1 fruit fly cellular context compared by ENCODE assay signal in genomic region chr2L:6673211-6674012, dm6.
TF ChIP-seq lines count a peak whose summit lies in the region.

Gene Spn27A (minus strand): TSS chr2L:6673347.

TF ChIP-seq in whole organism, embryonic, 481 proteins besides CTCF, POLR2A, EP300 and RAD21 (continued from another document):
- TF ChIP-seq dan (GFP tag; IDR thresholded peaks at IDR 0.05; lab: Robert Waterston, UW) (no peak), jing (GFP tag; optimal IDR thresholded peaks at IDR 0.05; lab: Kevin White, UChicago) (peak; percentile 51), CG12104 (GFP tag; optimal IDR thresholded peaks at IDR 0.05; lab: Kevin White, UChicago) (peak; percentile 56), C15 (GFP tag; IDR thresholded peaks at IDR 0.05; lab: Robert Waterston, UW) (no peak), CG13775 (GFP tag; optimal IDR thresholded peaks at IDR 0.05; lab: Kevin White, UChicago) (peak; percentile 56), CG31224 (GFP tag; IDR thresholded peaks at IDR 0.05; lab: Robert Waterston, UW) (no peak), CG15601 (tag; optimal IDR thresholded peaks at IDR 0.05; lab: Kevin White, UChicago) (peak; percentile 62), CG9437 (GFP tag; optimal IDR thresholded peaks at IDR 0.05; lab: Kevin White, UChicago) (peak; percentile 56), emc (GFP tag; optimal IDR thresholded peaks at IDR 0.05; lab: Kevin White, UChicago) (no peak), CG11695 (GFP tag; IDR thresholded peaks at IDR 0.05; lab: Robert Waterston, UW) (0 out of 3 replicates have a peak, but pooled peaks have one; percentile 19), CG10543 (GFP tag; optimal IDR thresholded peaks at IDR 0.05; lab: Kevin White, UChicago) (peak; percentile 23), kni (GFP tag; optimal IDR thresholded peaks at IDR 0.05; lab: Kevin White, UChicago) (no peak), crc (GFP tag; optimal IDR thresholded peaks at IDR 0.05; lab: Kevin White, UChicago) (peak; percentile 37), row (GFP tag; IDR thresholded peaks at IDR 0.05; lab: Robert Waterston, UW) (peak; percentile 59; the same call in 2 of the 3 replicates), CG12942 (GFP tag; optimal IDR thresholded peaks at IDR 0.05; lab: Kevin White, UChicago) (peak; percentile 36), D (optimal IDR thresholded peaks at IDR 0.05; lab: Kevin White, UChicago) (no peak), D (GFP tag; optimal IDR thresholded peaks at IDR 0.05; lab: Kevin White, UChicago) (peak; percentile 60), Hmr (GFP tag; optimal IDR thresholded peaks at IDR 0.05; lab: Kevin White, UChicago) (no peak), dimm (GFP tag; IDR thresholded peaks at IDR 0.05; lab: Robert Waterston, UW) (no peak), CG18011 (GFP tag; optimal IDR thresholded peaks at IDR 0.05; lab: Kevin White, UChicago) (peak; percentile 16), Sry-δ (GFP tag; optimal IDR thresholded peaks at IDR 0.05; lab: Kevin White, UChicago) (peak; percentile 51), Poxn (GFP tag; IDR thresholded peaks at IDR 0.05; lab: Robert Waterston, UW) (no peak), CG34224 (GFP tag; IDR thresholded peaks at IDR 0.05; lab: Robert Waterston, UW; ENCODE audit: partially characterized antibody) (peak; percentile 37; the same call in 2 of the 3 replicates), CG4404 (GFP tag; IDR thresholded peaks at IDR 0.05; lab: Robert Waterston, UW) (no peak), gro (GFP tag; optimal IDR thresholded peaks at IDR 0.05; lab: Kevin White, UChicago) (peak; percentile 58), CG17328 (GFP tag; IDR thresholded peaks at IDR 0.05; lab: Robert Waterston, UW) (peak; percentile 39; the same call in 1 of the 2 replicates), cas (GFP tag; IDR thresholded peaks at IDR 0.05; lab: Robert Waterston, UW) (no peak), CG8281 (tag; optimal IDR thresholded peaks at IDR 0.05; lab: Kevin White, UChicago) (peak; percentile 21), ssp (GFP tag; IDR thresholded peaks at IDR 0.05; lab: Robert Waterston, UW) (peak; percentile 20; the same call in 1 of the 2 replicates), pnt (GFP tag; optimal IDR thresholded peaks at IDR 0.05; lab: Kevin White, UChicago) (peak; percentile 55), CG17802 (tag; optimal IDR thresholded peaks at IDR 0.05; lab: Kevin White, UChicago) (no peak), CG7786 (GFP tag; optimal IDR thresholded peaks at IDR 0.05; lab: Kevin White, UChicago) (peak; percentile 55), CG10959 (GFP tag; IDR thresholded peaks at IDR 0.05; lab: Robert Waterston, UW) (no peak), NK7.1 (GFP tag; optimal IDR thresholded peaks at IDR 0.05; lab: Kevin White, UChicago) (peak; percentile 42), nom (GFP tag; optimal IDR thresholded peaks at IDR 0.05; lab: Kevin White, UChicago) (peak; percentile 86), CG14710 (tag; optimal IDR thresholded peaks at IDR 0.05; lab: Kevin White, UChicago) (peak; percentile 75), gcm2 (GFP tag; optimal IDR thresholded peaks at IDR 0.05; lab: Kevin White, UChicago) (no peak), dati (GFP tag; IDR thresholded peaks at IDR 0.05; lab: Robert Waterston, UW) (no peak), E2f1 (GFP tag; IDR thresholded peaks at IDR 0.05; lab: Robert Waterston, UW) (0 out of 2 replicates have a peak, but pooled peaks have one; percentile 34), Hr51 (GFP tag; optimal IDR thresholded peaks at IDR 0.05; lab: Kevin White, UChicago) (peak in 1 of 2 experiments; percentile 30), al (GFP tag; IDR thresholded peaks at IDR 0.05; lab: Robert Waterston, UW) (no peak)
